Fruit fly (Drosophila melanogaster): Measurements from ENCODE around the gene csw.

dm6 chrX:2073325-2073724, 20.7 kb upstream of the csw start, which contains the start of gene CG4199:
- TF ChIP-seq CG8478 (optimal IDR thresholded peaks at IDR 0.05) (no peak), CTCF (optimal IDR thresholded peaks at IDR 0.05) (no peak)

Measured in S2 (cell line).